Fruit fly (Drosophila melanogaster): ENCODE data around the gene CG14411.

CG14411 gene

dm6 chrX:14810433-14810832, 22.0 kb upstream of the CG14411 start (continued):
- TF ChIP-seq org-1 (GFP tag; optimal IDR thresholded peaks at IDR 0.05) (no peak), CG10209 (GFP tag; optimal IDR thresholded peaks at IDR 0.05) (no peak), stc (GFP tag; IDR thresholded peaks at IDR 0.05) (0 out of 2 replicates have a peak, but pooled peaks have one; percentile 34), CG11696 (GFP tag; IDR thresholded peaks at IDR 0.05) (no peak), dysf (GFP tag; IDR thresholded peaks at IDR 0.05) (0 out of 3 replicates have a peak, but pooled peaks have one; percentile 28), CG4820 (GFP tag; optimal IDR thresholded peaks at IDR 0.05) (no peak), CG11504 (tag; optimal IDR thresholded peaks at IDR 0.05) (peak; percentile 21), croc (GFP tag; conservative IDR thresholded peaks at IDR 0.05) (no peak), CG2712 (tag; optimal IDR thresholded peaks at IDR 0.05) (peak; percentile 37), tll (GFP tag; optimal IDR thresholded peaks at IDR 0.05) (no peak), mam (GFP tag; optimal IDR thresholded peaks at IDR 0.05) (no peak), tgo (GFP tag; IDR thresholded peaks at IDR 0.05) (no peak; the same call in 2 of the 3 replicates), CG1832 (GFP tag; optimal IDR thresholded peaks at IDR 0.05) (no peak), CG10979 (tag; optimal IDR thresholded peaks at IDR 0.05) (peak; percentile 15), CTCF (GFP tag; optimal IDR thresholded peaks at IDR 0.05) (no peak), gem (tag; optimal IDR thresholded peaks at IDR 0.05) (peak; percentile 45), Sox102F (GFP tag; optimal IDR thresholded peaks at IDR 0.05) (peak; percentile 9), Hsf (GFP tag; optimal IDR thresholded peaks at IDR 0.05) (no peak), dmrt99B (tag; optimal IDR thresholded peaks at IDR 0.05) (peak; percentile 17), otp (GFP tag; IDR thresholded peaks at IDR 0.05) (no peak), CG17361 (GFP tag; IDR thresholded peaks at IDR 0.05) (0 out of 3 replicates have a peak, but pooled peaks have one; percentile 8), Dbx (GFP tag; IDR thresholded peaks at IDR 0.05) (no peak), CG13123 (GFP tag; optimal IDR thresholded peaks at IDR 0.05) (no peak), CG2678 (tag; optimal IDR thresholded peaks at IDR 0.05) (peak; percentile 1), cwo (GFP tag; optimal IDR thresholded peaks at IDR 0.05) (no peak), CG13287 (GFP tag; IDR thresholded peaks at IDR 0.05; ENCODE audit: partially characterized antibody) (no peak), E2f2 (GFP tag; IDR thresholded peaks at IDR 0.05) (no peak), CG11723 (GFP tag; optimal IDR thresholded peaks at IDR 0.05) (no peak), Hmr (GFP tag; optimal IDR thresholded peaks at IDR 0.05) (no peak), Gug (GFP tag; IDR thresholded peaks at IDR 0.05) (no peak), wek (GFP tag; optimal IDR thresholded peaks at IDR 0.05) (no peak), Blimp-1 (GFP tag; optimal IDR thresholded peaks at IDR 0.05) (peak; percentile 13), CG10959 (GFP tag; IDR thresholded peaks at IDR 0.05) (no peak), dimm (GFP tag; IDR thresholded peaks at IDR 0.05) (no peak), CG32772 (GFP tag; IDR thresholded peaks at IDR 0.05) (no peak), corto (GFP tag; optimal IDR thresholded peaks at IDR 0.05) (no peak), gcm (GFP tag; optimal IDR thresholded peaks at IDR 0.05) (no peak), gsb-n (tag; optimal IDR thresholded peaks at IDR 0.05) (no peak), Nf-YB (GFP tag; optimal IDR thresholded peaks at IDR 0.05) (no peak), Opbp (GFP tag; IDR thresholded peaks at IDR 0.05; ENCODE audit: partially characterized antibody) (no peak), CG3726 (GFP tag; IDR thresholded peaks at IDR 0.05) (no peak), Max (GFP tag; optimal IDR thresholded peaks at IDR 0.05) (no peak), psq (GFP tag; optimal IDR thresholded peaks at IDR 0.05) (no peak)
